Worm (Caenorhabditis elegans) whole organism, L4 larva: ENCODE measurements around the gene F01D5.1.
A peak's percentile ranks its signal among the peaks of the same experiment; 100 is the strongest.
"Not testable (repeated sequence)": the region's sequence is repeated elsewhere in the genome, so short reads cannot be mapped to it uniquely, and the experiment has no call there.

Source experiments
- D1046.2 ChIP-seq: fragments of 200-800 bp; sonication (Bioruptor generic); IDR thresholded peaks from 2 replicates; pipeline ENCODE4 v1.3.6; 2022; ENCODE audit warnings: missing genetic modification characterization, missing compliant biosample characterization
- F10B5.3 ChIP-seq: sonication (generic microtip); optimal IDR thresholded peaks from 2 replicates; lab custom pipeline; 2016; ENCODE audit warnings: mild to moderate bottlenecking, missing genetic modification characterization, missing compliant biosample characterization
- F26F4.8 ChIP-seq: fragments of 200-800 bp; sonication (Bioruptor generic); conservative IDR thresholded peaks from 2 replicates; pipeline ENCODE4 v1.3.6; 2022; ENCODE audit warnings: missing genetic modification characterization, missing compliant biosample characterization
- F37D6.2 ChIP-seq: sonication (generic microtip); optimal IDR thresholded peaks from 2 replicates; lab custom pipeline; 2016; ENCODE audit warnings: mild to moderate bottlenecking, missing genetic modification characterization, missing compliant biosample characterization
- T26A8.4 ChIP-seq: fragments of 200-800 bp; sonication (Bioruptor generic); IDR thresholded peaks from 2 replicates; pipeline ENCODE4 v1.3.6; 2022; ENCODE audit warnings: missing genetic modification characterization, missing compliant biosample characterization
- Y48G9A.11 ChIP-seq: fragments of 200-800 bp; sonication (Bioruptor generic); IDR thresholded peaks from 2 replicates; pipeline ENCODE4 v1.3.6; 2022; ENCODE audit warnings: missing genetic modification reagents, missing genetic modification characterization, missing compliant biosample characterization
- Y75B8A.6 ChIP-seq: fragments of 200-800 bp; sonication (Bioruptor generic); IDR thresholded peaks from 2 replicates; pipeline ENCODE4 v1.3.6; 2022; ENCODE audit warnings: missing genetic modification reagents, missing genetic modification characterization, missing compliant biosample characterization
- aha-1 ChIP-seq: fragments of 150-350 bp; peaks from one replicate; lab custom pipeline; 2014; ENCODE audit warnings: missing biosample characterization, missing genetic modification characterization
- aly-2 ChIP-seq: sonication (generic microtip); optimal IDR thresholded peaks from 2 replicates; lab custom pipeline; 2018; ENCODE audit warnings: missing biosample characterization, missing genetic modification characterization
- arid-1 ChIP-seq: fragments of 200-800 bp; sonication (Bioruptor generic); conservative IDR thresholded peaks from 2 replicates; pipeline ENCODE4 v1.3.6; 2022; ENCODE audit warnings: missing genetic modification reagents, missing genetic modification characterization, missing compliant biosample characterization
- attf-4 ChIP-seq: sonication (generic microtip); optimal IDR thresholded peaks from 3 replicates; lab custom pipeline; 2017; ENCODE audit warnings: missing biosample characterization, missing genetic modification characterization
- ceh-20 ChIP-seq: fragments of 200-800 bp; sonication (Bioruptor generic); IDR thresholded peaks from 2 replicates; pipeline ENCODE4 v1.3.6; 2022; ENCODE audit warnings: missing genetic modification reagents, missing genetic modification characterization, missing compliant biosample characterization
- ceh-28 ChIP-seq: fragments of 150-350 bp; optimal IDR thresholded peaks from 2 replicates; lab custom pipeline; 2014; ENCODE audit warnings: missing biosample characterization, missing genetic modification reagents, missing genetic modification characterization
- ceh-44 ChIP-seq: fragments of 200-800 bp; sonication (Bioruptor generic); IDR thresholded peaks from 2 replicates; pipeline ENCODE4 v1.3.6; 2022; ENCODE audit warnings: missing genetic modification reagents, missing genetic modification characterization, missing compliant biosample characterization
- ceh-62 ChIP-seq: sonication (generic microtip); optimal IDR thresholded peaks from 2 replicates; lab custom pipeline; 2017; ENCODE audit warnings: missing biosample characterization, missing genetic modification characterization
- ceh-82 ChIP-seq: sonication (generic microtip); optimal IDR thresholded peaks from 2 replicates; lab custom pipeline; 2017; ENCODE audit warnings: missing biosample characterization, missing genetic modification characterization
- daf-12 ChIP-seq: fragments of 150-350 bp; optimal IDR thresholded peaks from 2 replicates; lab custom pipeline; 2014; ENCODE audit warnings: missing biosample characterization, missing genetic modification reagents, missing genetic modification characterization
- dmd-8 ChIP-seq: fragments of 200-800 bp; sonication (Bioruptor generic); IDR thresholded peaks from 2 replicates; pipeline ENCODE4 v1.3.6; 2022; ENCODE audit warnings: missing genetic modification characterization, missing compliant biosample characterization
- duxl-1 ChIP-seq: sonication (generic microtip); optimal IDR thresholded peaks from 2 replicates; lab custom pipeline; 2016; ENCODE audit warnings: mild to moderate bottlenecking, missing genetic modification characterization, moderate library complexity, missing compliant biosample characterization; ENCODE audit not compliant: poor library complexity
- dve-1 ChIP-seq: sonication (generic microtip); optimal IDR thresholded peaks from 2 replicates; lab custom pipeline; 2017; ENCODE audit warnings: antibody characterized with exemption, mild to moderate bottlenecking, missing genetic modification characterization, missing compliant biosample characterization; ENCODE audit not compliant: insufficient read depth
- egl-43 ChIP-seq: fragments of 200-800 bp; sonication (Bioruptor generic); IDR thresholded peaks from 2 replicates; pipeline ENCODE4 v1.3.6; 2022; ENCODE audit warnings: missing genetic modification reagents, missing genetic modification characterization, missing compliant biosample characterization
- fkh-10 ChIP-seq: fragments of 150-350 bp; optimal IDR thresholded peaks from 2 replicates; lab custom pipeline; 2014; ENCODE audit warnings: missing biosample characterization, missing genetic modification reagents, missing genetic modification characterization
- gei-8 ChIP-seq: fragments of 200-800 bp; sonication (Bioruptor generic); optimal IDR thresholded peaks from 2 replicates; lab custom pipeline; 2018; ENCODE audit warnings: mild to moderate bottlenecking, missing genetic modification characterization, missing compliant biosample characterization
- lim-7 ChIP-seq: fragments of 200-800 bp; sonication (Bioruptor generic); IDR thresholded peaks from 2 replicates; pipeline ENCODE4 v1.3.6; 2022; ENCODE audit warnings: missing genetic modification characterization, missing compliant biosample characterization
- lin-1 ChIP-seq: fragments of 200-800 bp; sonication (Bioruptor generic); IDR thresholded peaks from 2 replicates; pipeline ENCODE4 v1.3.6; 2022; ENCODE audit warnings: missing genetic modification reagents, missing genetic modification characterization, missing compliant biosample characterization
- lin-38 ChIP-seq: fragments of 200-800 bp; sonication (Bioruptor generic); IDR thresholded peaks from 2 replicates; pipeline ENCODE4 v1.3.6; 2022; ENCODE audit warnings: missing genetic modification reagents, missing genetic modification characterization, missing compliant biosample characterization
- lsy-2 ChIP-seq, 2 experiments: fragments of 150-350 bp in 1 of 2; sonication (generic microtip) in 1 of 2; optimal IDR thresholded peaks; 2 replicates each; lab custom pipeline; 2014 to 2017; ENCODE audit warnings: missing biosample characterization in 2 of 2, missing genetic modification characterization in 2 of 2
- mdl-1 ChIP-seq, 2 experiments: fragments of 150-350 bp in 1 of 2; sonication (generic microtip) in 1 of 2; optimal IDR thresholded peaks; 2 replicates each; lab custom pipeline; 2014 to 2017; ENCODE audit warnings: missing biosample characterization in 2 of 2, missing genetic modification characterization in 2 of 2
- nhr-28 ChIP-seq: fragments of 150-350 bp; optimal IDR thresholded peaks from 2 replicates; lab custom pipeline; 2014; ENCODE audit warnings: missing biosample characterization, missing genetic modification characterization
- nhr-42 ChIP-seq: fragments of 200-800 bp; sonication (Bioruptor generic); IDR thresholded peaks from 2 replicates; pipeline ENCODE4 v1.3.6; 2022; ENCODE audit warnings: missing genetic modification characterization, missing compliant biosample characterization
- nhr-6 ChIP-seq: fragments of 150-350 bp; optimal IDR thresholded peaks from 2 replicates; lab custom pipeline; 2014; ENCODE audit warnings: missing biosample characterization, missing genetic modification characterization
- pqm-1 ChIP-seq: sonication (generic microtip); optimal IDR thresholded peaks from 2 replicates; lab custom pipeline; 2017; ENCODE audit warnings: missing biosample characterization, missing genetic modification characterization
- sdz-12 ChIP-seq: fragments of 200-800 bp; sonication (Bioruptor generic); optimal IDR thresholded peaks from 2 replicates; lab custom pipeline; 2018; ENCODE audit warnings: mild to moderate bottlenecking, missing genetic modification characterization, missing compliant biosample characterization
- set-16 ChIP-seq: fragments of 200-800 bp; sonication (Bioruptor generic); IDR thresholded peaks from 2 replicates; pipeline ENCODE4 v1.3.6; 2022; ENCODE audit warnings: missing genetic modification reagents, missing genetic modification characterization, missing compliant biosample characterization
- snpc-1.2 ChIP-seq: fragments of 200-800 bp; sonication (Bioruptor generic); IDR thresholded peaks from 2 replicates; pipeline ENCODE4 v1.3.6; 2022; ENCODE audit warnings: missing genetic modification reagents, missing genetic modification characterization, missing compliant biosample characterization
- unc-39 ChIP-seq: sonication (generic microtip); optimal IDR thresholded peaks from 2 replicates; lab custom pipeline; 2017; ENCODE audit warnings: missing biosample characterization, missing genetic modification characterization
- unc-62 ChIP-seq, 3 experiments: fragments of 150-350 bp in 1 of 3; sonication (generic microtip); optimal IDR thresholded peaks in 2 of 3; peaks in 1 of 3; 1 replicate in 1 of 3; 2 replicates in 2 of 3; lab custom pipeline; 2014 to 2017; ENCODE audit warnings: missing biosample characterization in 3 of 3, missing genetic modification characterization in 3 of 3, missing genetic modification reagents in 3 of 3, missing genotype in 1 of 3
- zfp-2 ChIP-seq: sonication (generic microtip); optimal IDR thresholded peaks from 2 replicates; lab custom pipeline; 2016; ENCODE audit warnings: mild to moderate bottlenecking, missing genetic modification characterization, missing compliant biosample characterization
- ztf-7 ChIP-seq: fragments of 150-350 bp; optimal IDR thresholded peaks from 2 replicates; lab custom pipeline; 2014; ENCODE audit warnings: missing biosample characterization, missing genetic modification characterization

The F01D5.1 gene

DNA sequence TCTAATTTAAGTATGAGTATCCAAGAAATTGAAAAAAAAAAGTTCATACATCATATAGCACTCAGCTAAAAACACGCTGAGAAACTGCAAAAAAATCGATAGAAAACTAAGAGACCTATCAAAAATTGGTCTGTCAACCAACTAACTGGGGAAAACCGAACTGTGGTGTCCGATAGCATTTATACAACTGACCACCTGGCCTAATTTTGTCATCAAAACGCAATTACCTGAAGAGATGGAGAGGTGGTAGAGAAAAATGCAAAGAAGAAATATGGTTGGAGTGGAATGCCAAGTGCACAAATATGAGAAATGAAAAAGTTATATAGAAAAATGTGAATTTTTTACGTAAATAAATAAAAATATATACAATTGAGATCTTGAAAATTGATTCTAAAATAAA, 23.9 kb downstream of the F01D5.1 start, which contains the start of gene Y39G8B.1 (continued):
- TF ChIP-seq mdl-1 (tag; optimal IDR thresholded peaks at IDR 0.05; lab: Kevin White, UChicago), result peak in 1 of 2 experiments; percentile 29
- TF ChIP-seq nhr-28 (tag; lab: Kevin White, UChicago), result peak; percentile 51
- TF ChIP-seq ceh-20 (GFP tag; lab: Robert Waterston, UW), result no peak
- TF ChIP-seq daf-12 (tag; lab: Kevin White, UChicago), result no peak
- TF ChIP-seq T26A8.4, result no peak
- TF ChIP-seq zfp-2 (tag; lab: Kevin White, UChicago), result no peak
- peak in 1 of 2 experiments; percentile 40 for TF ChIP-seq lsy-2 (tag; optimal IDR thresholded peaks at IDR 0.05; lab: Kevin White, UChicago)
- no peak for TF ChIP-seq lim-7 (GFP tag; lab: Robert Waterston, UW)
- no peak for TF ChIP-seq ceh-28 (tag; lab: Kevin White, UChicago)
- no peak for TF ChIP-seq ceh-62 (tag; lab: Kevin White, UChicago)
- TF ChIP-seq attf-4 (tag; lab: Kevin White, UChicago), result no peak
- TF ChIP-seq Y48G9A.11 (GFP tag; lab: Robert Waterston, UW), result no peak
- TF ChIP-seq lin-1 (GFP tag; lab: Robert Waterston, UW), result no peak
- TF ChIP-seq F37D6.2 (tag; lab: Kevin White, UChicago), result no peak
- no peak for TF ChIP-seq unc-39 (tag; lab: Kevin White, UChicago)
- TF ChIP-seq gei-8 (GFP tag; lab: Kevin White, UChicago), result no peak
- peak; percentile 5 for TF ChIP-seq pqm-1 (tag; lab: Kevin White, UChicago)
- no peak for TF ChIP-seq dmd-8 (GFP tag; lab: Robert Waterston, UW)
- TF ChIP-seq ceh-44 (GFP tag; lab: Robert Waterston, UW), result no peak

- TF ChIP-seq aha-1 (tag; lab: Kevin White, UChicago) (peak; percentile 87), nhr-28 (tag; lab: Kevin White, UChicago) (no peak), fkh-10 (GFP tag; lab: Kevin White, UChicago) (no peak), ceh-82 (no peak), egl-43 (GFP tag; lab: Robert Waterston, UW) (0 out of 2 replicates have a peak, but pooled peaks have one; percentile 32), nhr-42 (GFP tag; lab: Robert Waterston, UW) (peak; percentile 54), set-16 (GFP tag; lab: Robert Waterston, UW) (peak; percentile 82)
- TF ChIP-seq, all 104 proteins: peak for 4
These were observed 25.2 kb downstream of the F01D5.1 start for ce11 chrII:13972199-13972598.

- TF ChIP-seq ztf-7 (tag; lab: Kevin White, UChicago), result no peak
- no peak for TF ChIP-seq lin-38
- no peak for TF ChIP-seq D1046.2
- TF ChIP-seq ceh-82, result no peak
- TF ChIP-seq mdl-1 (tag; optimal IDR thresholded peaks at IDR 0.05; lab: Kevin White, UChicago), result no peak
- TF ChIP-seq F26F4.8 (GFP tag; lab: Robert Waterston, UW), result no peak
- no peak for TF ChIP-seq ceh-28 (tag; lab: Kevin White, UChicago)
- TF ChIP-seq, all 104 proteins: peak for 0
These were observed 28.4 kb downstream of the F01D5.1 start, which contains the start of gene sre-43 for ce11 chrII:13968979-13969378. Gene sre-43, minus strand, starts transcription at chrII:13969079.

DNA sequence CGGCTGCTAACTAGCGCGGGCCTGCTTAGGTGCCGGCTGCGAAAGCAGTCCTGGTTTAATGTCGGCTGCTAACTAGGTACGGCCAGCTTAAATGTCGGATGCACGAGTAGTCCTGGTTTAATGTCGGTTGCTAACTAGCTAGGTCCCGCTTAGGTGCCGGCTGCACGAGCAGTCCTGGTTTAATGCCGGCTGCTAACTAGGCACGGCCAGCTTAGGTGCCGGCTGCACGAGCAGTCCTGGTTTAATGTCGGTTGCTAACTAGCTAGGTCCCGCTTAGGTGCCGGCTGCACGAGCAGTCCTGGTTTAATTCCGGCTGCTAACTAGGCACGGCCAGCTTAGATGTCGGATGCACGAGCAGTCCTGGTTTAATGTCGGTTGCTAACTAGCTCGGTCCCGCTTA, 29.4 kb downstream of the F01D5.1 start:
- TF ChIP-seq set-16 (GFP tag; lab: Robert Waterston, UW) (peak; percentile 47; the same call in 1 of the 2 replicates), unc-62 (GFP tag; optimal IDR thresholded peaks at IDR 0.05 in 1 of 2; lab: Kevin White, UChicago) (peak in 1 of 2 experiments; percentile 89), nhr-42 (GFP tag; lab: Robert Waterston, UW) (0 out of 2 replicates have a peak, but pooled peaks have one; percentile 25)
- not testable (repeated sequence) for TF ChIP-seq unc-62 (tag; optimal IDR thresholded peaks at IDR 0.05; lab: Kevin White, UChicago)

- no peak for TF ChIP-seq arid-1 (GFP tag; lab: Robert Waterston, UW)
- TF ChIP-seq lim-7 (GFP tag; lab: Robert Waterston, UW), result no peak
- no peak for TF ChIP-seq nhr-6 (tag; lab: Kevin White, UChicago)
- TF ChIP-seq aly-2 (tag; lab: Kevin White, UChicago), result no peak
- no peak for TF ChIP-seq snpc-1.2 (GFP tag; lab: Robert Waterston, UW)
- no peak for TF ChIP-seq F10B5.3
- no peak for TF ChIP-seq sdz-12 (GFP tag; lab: Kevin White, UChicago)
- TF ChIP-seq dve-1 (tag; lab: Kevin White, UChicago), result no peak
- TF ChIP-seq pqm-1 (tag; lab: Kevin White, UChicago), result no peak
- no peak for TF ChIP-seq duxl-1 (tag; lab: Kevin White, UChicago)
- no peak for TF ChIP-seq ceh-20 (GFP tag; lab: Robert Waterston, UW)
- TF ChIP-seq Y75B8A.6 (GFP tag; lab: Robert Waterston, UW), result no peak
These were observed 31.1 kb downstream of the F01D5.1 start, which contains the start of gene W07G1.7 for ce11 chrII:13966242-13966641. Gene W07G1.7, minus strand, starts transcription at chrII:13966342.
